Worm (Caenorhabditis elegans) whole organism, late embryonic: ENCODE data around the gene mltn-11.

Experiments
- C08G9.2 ChIP-seq: sonication (generic microtip); optimal IDR thresholded peaks from 2 replicates; lab custom pipeline; 2016; ENCODE audit warnings: mild to moderate bottlenecking, missing genetic modification characterization, moderate library complexity, missing compliant biosample characterization
- T23F11.4 ChIP-seq: fragments of 200-800 bp; sonication (Bioruptor generic); optimal IDR thresholded peaks from 2 replicates; lab custom pipeline; 2018; ENCODE audit warnings: mild to moderate bottlenecking, missing genetic modification characterization, missing compliant biosample characterization
- ceh-14 ChIP-seq: sonication (generic microtip); optimal IDR thresholded peaks from 2 replicates; lab custom pipeline; 2016; ENCODE audit warnings: missing genotype, missing genetic modification characterization, missing compliant biosample characterization
- ceh-18 ChIP-seq: sonication (generic microtip); optimal IDR thresholded peaks from 2 replicates; lab custom pipeline; 2016; ENCODE audit warnings: missing genetic modification characterization, missing compliant biosample characterization
- ceh-24 ChIP-seq: sonication (generic microtip); optimal IDR thresholded peaks from 2 replicates; lab custom pipeline; 2016; ENCODE audit warnings: mild to moderate bottlenecking, missing genetic modification characterization, missing compliant biosample characterization
- ceh-45 ChIP-seq: fragments of 200-800 bp; sonication (Bioruptor generic); IDR thresholded peaks from 2 replicates; pipeline ENCODE4 v1.3.6; 2022; ENCODE audit warnings: missing genetic modification reagents, missing genetic modification characterization, missing compliant biosample characterization
- ceh-48 ChIP-seq: sonication (generic microtip); optimal IDR thresholded peaks from 2 replicates; lab custom pipeline; 2016; ENCODE audit warnings: missing genetic modification characterization, inconsistent platforms, missing compliant biosample characterization
- dmd-4 ChIP-seq: sonication (generic microtip); optimal IDR thresholded peaks from 2 replicates; lab custom pipeline; 2016; ENCODE audit warnings: borderline replicate concordance, missing genetic modification characterization, missing compliant biosample characterization
- elt-2 ChIP-seq: sonication (generic microtip); optimal IDR thresholded peaks from 2 replicates; lab custom pipeline; 2016; ENCODE audit warnings: missing genetic modification reagents, missing genetic modification characterization, missing compliant biosample characterization
- eyg-1 ChIP-seq: sonication (generic microtip); optimal IDR thresholded peaks from 2 replicates; lab custom pipeline; 2016; ENCODE audit warnings: missing genotype, missing genetic modification characterization, missing compliant biosample characterization
- gmeb-2 ChIP-seq: sonication (generic microtip); optimal IDR thresholded peaks from 2 replicates; lab custom pipeline; 2016; ENCODE audit warnings: missing genetic modification characterization, inconsistent platforms, missing compliant biosample characterization
- hlh-13 ChIP-seq: fragments of 200-800 bp; sonication (Bioruptor generic); optimal IDR thresholded peaks from 2 replicates; lab custom pipeline; 2018; ENCODE audit warnings: mild to moderate bottlenecking, missing genetic modification characterization, missing compliant biosample characterization
- hlh-30 ChIP-seq: sonication (generic microtip); optimal IDR thresholded peaks from 2 replicates; lab custom pipeline; 2017; ENCODE audit warnings: antibody characterized with exemption, missing genetic modification characterization, missing compliant biosample characterization; ENCODE audit not compliant: insufficient read depth
- lin-11 ChIP-seq: fragments of 200-800 bp; sonication (Bioruptor generic); optimal IDR thresholded peaks from 2 replicates; lab custom pipeline; 2018; ENCODE audit warnings: mild to moderate bottlenecking, missing genetic modification characterization, missing compliant biosample characterization
- madf-2 ChIP-seq: sonication (generic microtip); optimal IDR thresholded peaks from 2 replicates; lab custom pipeline; 2017; ENCODE audit warnings: missing genetic modification characterization, missing compliant biosample characterization
- mec-3 ChIP-seq: sonication (generic microtip); optimal IDR thresholded peaks from 2 replicates; lab custom pipeline; 2016; ENCODE audit warnings: borderline replicate concordance, missing genetic modification characterization, missing compliant biosample characterization
- nhr-11 ChIP-seq: fragments of 150-350 bp; optimal IDR thresholded peaks from 2 replicates; lab custom pipeline; 2014; ENCODE audit warnings: missing biosample characterization, missing genetic modification characterization
- pag-3 ChIP-seq: sonication (generic microtip); optimal IDR thresholded peaks from 2 replicates; lab custom pipeline; 2016; ENCODE audit warnings: missing compliant biosample characterization, missing genetic modification characterization, borderline replicate concordance
- pat-9 ChIP-seq: fragments of 200-800 bp; sonication (Bioruptor generic); optimal IDR thresholded peaks from 2 replicates; lab custom pipeline; 2018; ENCODE audit warnings: mild to moderate bottlenecking, missing genetic modification characterization, moderate library complexity, missing compliant biosample characterization
- pax-1 ChIP-seq: fragments of 150-350 bp; optimal IDR thresholded peaks from 2 replicates; lab custom pipeline; 2014; ENCODE audit warnings: missing biosample characterization, missing genetic modification characterization
- pha-4 ChIP-seq: fragments of 150-350 bp; optimal IDR thresholded peaks from 2 replicates; lab custom pipeline; 2018; ENCODE audit warnings: missing biosample characterization, missing genetic modification reagents, missing genetic modification characterization
- ref-2 ChIP-seq: sonication (generic microtip); optimal IDR thresholded peaks from 2 replicates; lab custom pipeline; 2016; ENCODE audit warnings: missing genetic modification characterization, missing compliant biosample characterization
- rnt-1 ChIP-seq: sonication (generic microtip); optimal IDR thresholded peaks from 2 replicates; lab custom pipeline; 2016; ENCODE audit warnings: missing genetic modification characterization, missing compliant biosample characterization
- sdc-2 ChIP-seq: sonication (generic microtip); optimal IDR thresholded peaks from 2 replicates; lab custom pipeline; 2016; ENCODE audit warnings: missing genotype, missing genetic modification characterization, missing compliant biosample characterization
- sox-2 ChIP-seq: fragments of 200-800 bp; sonication (Bioruptor generic); IDR thresholded peaks from 2 replicates; pipeline ENCODE4 v1.3.6; 2022; ENCODE audit warnings: missing genetic modification reagents, missing genetic modification characterization, missing compliant biosample characterization
- syd-9 ChIP-seq: sonication (generic microtip); optimal IDR thresholded peaks from 2 replicates; lab custom pipeline; 2016; ENCODE audit warnings: mild to moderate bottlenecking, missing genetic modification characterization, moderate library complexity, missing compliant biosample characterization
- ttx-3 ChIP-seq: sonication (generic microtip); optimal IDR thresholded peaks from 2 replicates; lab custom pipeline; 2016; ENCODE audit warnings: missing genetic modification reagents, missing genetic modification characterization, missing compliant biosample characterization
- unc-42 ChIP-seq: sonication (generic microtip); optimal IDR thresholded peaks from 2 replicates; lab custom pipeline; 2016; ENCODE audit warnings: missing genotype, missing genetic modification characterization, missing compliant biosample characterization
- zip-5 ChIP-seq: sonication (generic microtip); optimal IDR thresholded peaks from 2 replicates; lab custom pipeline; 2016; ENCODE audit warnings: missing genetic modification characterization, missing compliant biosample characterization
- ztf-16 ChIP-seq: sonication (generic microtip); optimal IDR thresholded peaks from 2 replicates; lab custom pipeline; 2017; ENCODE audit warnings: missing genetic modification characterization, missing compliant biosample characterization

The mltn-11 gene

ce11 chrV:16640366-16640765 lies 4.4 kb downstream of the mltn-11 start:
- TF ChIP-seq ceh-18 (tag; lab: Kevin White, UChicago) (no peak), mec-3 (tag; lab: Kevin White, UChicago) (no peak), gmeb-2 (tag; lab: Kevin White, UChicago) (no peak), ref-2 (tag; lab: Kevin White, UChicago) (no peak), syd-9 (tag; lab: Kevin White, UChicago) (no peak), madf-2 (tag; lab: Kevin White, UChicago) (no peak)

DNA sequence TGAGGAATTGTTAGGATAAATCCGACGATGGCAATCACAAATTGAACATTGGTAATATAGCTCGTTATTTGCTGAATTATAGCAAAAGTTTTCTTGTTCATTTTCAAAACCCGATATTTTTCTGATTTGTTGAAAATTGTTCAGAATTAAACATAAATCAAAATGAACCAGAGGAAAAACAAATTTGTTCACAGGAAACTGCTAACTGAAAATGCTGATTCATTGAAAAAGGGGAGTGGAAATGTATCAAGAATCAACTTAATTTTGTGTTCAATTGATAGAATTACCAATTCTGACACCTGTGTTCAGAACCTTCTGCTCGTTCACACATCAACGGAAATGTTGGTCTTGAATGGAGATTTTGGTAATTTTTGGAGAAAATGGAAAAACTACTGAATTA lies 7.6 kb downstream of the mltn-11 start, which contains the start of gene srw-77:
Gene srw-77, minus strand, starts transcription at position 101 of the 400 bp plus-strand sequence.
- TF ChIP-seq pha-4 (tag; lab: Kevin White, UChicago) (no peak), rnt-1 (no peak), pat-9 (tag; lab: Kevin White, UChicago) (no peak), zip-5 (no peak), ceh-14 (tag; lab: Kevin White, UChicago) (no peak), ceh-24 (tag; lab: Kevin White, UChicago) (no peak), ceh-48 (tag; lab: Kevin White, UChicago) (no peak)

- TF ChIP-seq hlh-30 (tag; lab: Kevin White, UChicago) = no peak
Measured at ce11 chrV:16645201-16645940, 9.4 kb downstream of the mltn-11 start, which contains the start of gene W06G6.17. Gene W06G6.17, minus strand, starts transcription at chrV:16645251.

DNA sequence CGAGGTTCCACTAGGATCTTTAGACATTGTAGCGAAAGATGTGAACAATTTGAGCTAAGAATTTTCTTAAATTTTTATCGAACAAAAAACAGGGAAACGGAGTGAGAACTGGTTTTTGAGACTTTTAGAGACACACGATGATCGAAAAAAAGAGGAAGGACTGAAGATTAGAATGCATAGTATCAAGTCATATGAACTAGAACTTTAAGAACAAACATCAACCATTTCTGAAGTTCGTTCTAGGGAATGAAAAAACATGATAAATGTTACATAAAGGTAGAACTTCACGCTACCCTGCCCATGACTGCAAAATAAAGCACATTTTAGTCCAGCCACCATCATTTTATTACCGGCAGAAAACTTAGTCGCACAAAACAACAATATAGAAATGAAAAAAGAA lies 10.4 kb downstream of the mltn-11 start, which contains the start of gene W06G6.9:
Gene W06G6.9, minus strand, starts transcription at position 101 of the 400 bp plus-strand sequence.
- TF ChIP-seq lin-11 (tag; lab: Kevin White, UChicago) (no peak), ceh-24 (tag; lab: Kevin White, UChicago) (no peak), sox-2 (GFP tag; lab: Robert Waterston, UW) (no peak), unc-42 (tag; lab: Kevin White, UChicago) (no peak), elt-2 (tag; lab: Kevin White, UChicago) (no peak), ztf-16 (tag; lab: Kevin White, UChicago) (no peak), ceh-48 (tag; lab: Kevin White, UChicago) (no peak), sdc-2 (tag; lab: Kevin White, UChicago) (no peak), zip-5 (no peak), pax-1 (no peak)

DNA sequence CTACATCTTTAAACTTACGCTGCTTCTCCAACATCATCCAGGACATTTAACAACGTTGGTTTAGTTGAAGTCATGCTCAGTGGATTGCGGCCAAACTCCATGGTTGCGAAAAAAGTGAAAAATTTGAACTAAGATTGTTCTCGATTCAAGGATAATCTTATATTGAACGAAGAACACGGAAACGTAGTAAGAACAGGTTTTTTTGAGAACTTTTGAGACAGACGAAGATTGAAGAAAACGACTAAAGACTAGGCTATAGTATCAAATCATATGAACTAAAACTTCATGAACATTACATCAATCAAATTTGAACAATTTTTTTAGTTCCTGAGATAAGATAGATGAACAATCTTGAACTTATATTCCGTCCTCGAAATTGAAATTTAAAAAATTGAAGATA lies 11.1 kb downstream of the mltn-11 start, which contains the start of gene W06G6.10:
Gene W06G6.10, minus strand, starts transcription at position 101 of the 400 bp plus-strand sequence.
- TF ChIP-seq nhr-11 (tag; lab: Kevin White, UChicago) (no peak), eyg-1 (no peak), pag-3 (no peak), ceh-45 (GFP tag; lab: Robert Waterston, UW) (no peak)

ce11 chrV:16648317-16649018 lies 12.5 kb downstream of the mltn-11 start, which contains the start of gene W06G6.20:
Gene W06G6.20, minus strand, starts transcription at chrV:16648367.
- TF ChIP-seq syd-9 (tag; lab: Kevin White, UChicago) (no peak), pax-1 (no peak), pha-4 (tag; lab: Kevin White, UChicago) (no peak), ceh-18 (tag; lab: Kevin White, UChicago) (no peak), hlh-13 (no peak), ttx-3 (tag; lab: Kevin White, UChicago) (no peak), eyg-1 (no peak), dmd-4 (no peak), madf-2 (tag; lab: Kevin White, UChicago) (no peak), C08G9.2 (tag; lab: Kevin White, UChicago) (no peak), T23F11.4 (GFP tag; lab: Kevin White, UChicago) (no peak)
